Fruit fly (Drosophila melanogaster): ENCODE data around the gene CG4572.

- TF ChIP-seq jigr1 (GFP tag; IDR thresholded peaks at IDR 0.05) (no peak), tll (GFP tag; optimal IDR thresholded peaks at IDR 0.05) (no peak), CG7839 (tag; optimal IDR thresholded peaks at IDR 0.05) (no peak), CG4328 (GFP tag; optimal IDR thresholded peaks at IDR 0.05) (no peak), D19B (GFP tag; optimal IDR thresholded peaks at IDR 0.05) (no peak), Blimp-1 (GFP tag; optimal IDR thresholded peaks at IDR 0.05) (no peak), GATAe (GFP tag; conservative IDR thresholded peaks at IDR 0.05) (no peak), CG17802 (tag; optimal IDR thresholded peaks at IDR 0.05) (no peak)
Measured at dm6 chr3R:19840545-19840944, 23.6 kb downstream of the CG4572 start, which contains the start of gene CG31459.
